Fruit fly (Drosophila melanogaster) whole organism, embryonic: Measurements from ENCODE around the gene spg.
A peak's percentile ranks its signal among the peaks of the same experiment; 100 is the strongest.

ENCODE experiments used
- Atf6 ChIP-seq: fragments of 200-800 bp; sonication (Bioruptor generic); IDR thresholded peaks from 2 replicates; pipeline ENCODE4 v1.3.6; 2022; ENCODE audit warnings: missing biosample characterization, missing genetic modification characterization
- CG10209 ChIP-seq: fragments of 200-800 bp; sonication (Bioruptor generic); optimal IDR thresholded peaks from 3 replicates; lab custom pipeline; 2017; ENCODE audit warnings: missing biosample characterization, mild to moderate bottlenecking, missing genetic modification characterization, missing genetic modification reagents
- CG10462 ChIP-seq: fragments of 200-800 bp; sonication (Bioruptor generic); optimal IDR thresholded peaks from 2 replicates; lab custom pipeline; 2016; ENCODE audit warnings: missing biosample characterization, missing genetic modification characterization
- CG13894 ChIP-seq: fragments of 200-800 bp; sonication (Bioruptor generic); optimal IDR thresholded peaks from 3 replicates; lab custom pipeline; 2018; ENCODE audit warnings: missing biosample characterization, mild to moderate bottlenecking, missing genetic modification characterization, moderate library complexity
- CG14667 ChIP-seq: fragments of 200-800 bp; sonication (Bioruptor generic); IDR thresholded peaks from 2 replicates; pipeline ENCODE4 v1.3.6; 2022; ENCODE audit warnings: missing biosample characterization, missing genetic modification characterization
- CG1647 ChIP-seq: fragments of 200-800 bp; sonication (Bioruptor generic); optimal IDR thresholded peaks from 3 replicates; lab custom pipeline; 2016; ENCODE audit warnings: missing biosample characterization, missing genetic modification characterization
- CG17802 ChIP-seq: fragments of 200-800 bp; sonication (Bioruptor generic); optimal IDR thresholded peaks from 2 replicates; lab custom pipeline; 2018; ENCODE audit warnings: missing biosample characterization, mild to moderate bottlenecking, missing genetic modification characterization, moderate library complexity
- CG18599 ChIP-seq: fragments of 200-800 bp; sonication (Bioruptor generic); optimal IDR thresholded peaks from 3 replicates; lab custom pipeline; 2017; ENCODE audit warnings: missing biosample characterization, missing genetic modification characterization, mild to moderate bottlenecking, moderate library complexity, missing genetic modification reagents
- CG32532 ChIP-seq: fragments of 200-800 bp; sonication (Bioruptor generic); IDR thresholded peaks from 2 replicates; pipeline ENCODE4 v1.3.6; 2022; ENCODE audit warnings: missing biosample characterization, missing genetic modification characterization
- CG32767 ChIP-seq: fragments of 200-800 bp; sonication (Bioruptor generic); IDR thresholded peaks from 2 replicates; pipeline ENCODE4 v1.3.6; 2022; ENCODE audit warnings: missing biosample characterization, missing genetic modification characterization
- CG3838 ChIP-seq: fragments of 200-800 bp; sonication (Bioruptor generic); optimal IDR thresholded peaks from 3 replicates; lab custom pipeline; 2016; ENCODE audit warnings: missing biosample characterization, missing genetic modification characterization
- CG6791 ChIP-seq: fragments of 200-800 bp; sonication (Bioruptor generic); IDR thresholded peaks from 3 replicates; pipeline ENCODE4 v1.3.6; 2022; ENCODE audit warnings: missing biosample characterization, missing genetic modification characterization; ENCODE audit not compliant: partially characterized antibody
- CG7372 ChIP-seq: fragments of 200-800 bp; sonication (Bioruptor generic); IDR thresholded peaks from 2 replicates; pipeline ENCODE4 v1.3.6; 2022; ENCODE audit warnings: missing biosample characterization, missing genetic modification characterization
- CG8290 ChIP-seq, 3 experiments: fragments of 200-800 bp; sonication (Bioruptor generic); optimal IDR thresholded peaks; 2 replicates each; lab custom pipeline; 2016 to 2019; ENCODE audit warnings: missing biosample characterization in 3 of 3, missing genetic modification characterization in 3 of 3, mild to moderate bottlenecking in 2 of 3, moderate library complexity in 1 of 3
- CG9437 ChIP-seq: fragments of 200-800 bp; sonication (Bioruptor generic); optimal IDR thresholded peaks from 2 replicates; lab custom pipeline; 2018; ENCODE audit warnings: missing biosample characterization, mild to moderate bottlenecking, missing genetic modification characterization
- Dbx ChIP-seq: fragments of 200-800 bp; sonication (Bioruptor generic); IDR thresholded peaks from 3 replicates; pipeline ENCODE4 v1.3.6; 2022; ENCODE audit warnings: missing biosample characterization, missing genetic modification characterization
- Deaf1 ChIP-seq: fragments of 200-800 bp; optimal IDR thresholded peaks from 3 replicates; lab custom pipeline; 2019; ENCODE audit warnings: missing biosample characterization, mild to moderate bottlenecking, missing genetic modification characterization, moderate library complexity
- Dref ChIP-seq: fragments of 200-800 bp; sonication (Bioruptor generic); IDR thresholded peaks from 2 replicates; pipeline ENCODE4 v1.3.6; 2022; ENCODE audit warnings: missing biosample characterization, missing genetic modification characterization
- E2f2 ChIP-seq: fragments of 200-800 bp; sonication (Bioruptor generic); IDR thresholded peaks from 2 replicates; pipeline ENCODE4 v1.3.6; 2022; ENCODE audit warnings: missing biosample characterization, missing genetic modification characterization
- HHEX ChIP-seq: fragments of 200-800 bp; sonication (Bioruptor generic); optimal IDR thresholded peaks from 3 replicates; lab custom pipeline; 2017; ENCODE audit warnings: missing biosample characterization, mild to moderate bottlenecking, missing genetic modification characterization, missing genetic modification reagents
- HLH3B ChIP-seq: fragments of 200-800 bp; sonication (Bioruptor generic); IDR thresholded peaks from 2 replicates; pipeline ENCODE4 v1.3.6; 2022; ENCODE audit warnings: missing biosample characterization, missing genetic modification characterization
- HLH4C ChIP-seq: fragments of 200-800 bp; sonication (Bioruptor generic); IDR thresholded peaks from 3 replicates; pipeline ENCODE4 v1.3.6; 2022; ENCODE audit warnings: missing biosample characterization, missing genetic modification characterization; ENCODE audit not compliant: partially characterized antibody
- HmgD ChIP-seq: fragments of 200-800 bp; sonication (Bioruptor generic); optimal IDR thresholded peaks from 3 replicates; lab custom pipeline; 2016; ENCODE audit warnings: missing biosample characterization, missing genetic modification characterization
- Mrtf ChIP-seq: fragments of 200-800 bp; sonication (Bioruptor generic); IDR thresholded peaks from 3 replicates; pipeline ENCODE4 v1.3.6; 2022; ENCODE audit warnings: missing biosample characterization, missing genetic modification characterization
- NfI ChIP-seq: fragments of 200-800 bp; sonication (Bioruptor generic); optimal IDR thresholded peaks from 3 replicates; lab custom pipeline; 2018; ENCODE audit warnings: missing biosample characterization, mild to moderate bottlenecking, missing genetic modification characterization, moderate library complexity
- Pdp1 ChIP-seq, 2 experiments: fragments of 200-800 bp; sonication (Bioruptor generic); optimal IDR thresholded peaks; 3 replicates each; lab custom pipeline; 2016; ENCODE audit warnings: missing biosample characterization in 2 of 2, missing genetic modification characterization in 2 of 2, mild to moderate bottlenecking in 1 of 2, moderate library complexity in 1 of 2
- Rfx ChIP-seq: fragments of 200-800 bp; sonication (Bioruptor generic); IDR thresholded peaks from 2 replicates; pipeline ENCODE4 v1.3.6; 2022; ENCODE audit warnings: missing biosample characterization, missing genetic modification characterization
- Trl ChIP-seq, 3 experiments: fragments of >200 bp in 2 of 3; fragments of 200-800 bp in 1 of 3; sonication (Bioruptor generic) in 1 of 3; optimal IDR thresholded peaks; 2 replicates in 1 of 3; 3 replicates in 2 of 3; lab custom pipeline; 2016 to 2017; ENCODE audit warnings: missing biosample characterization in 1 of 3, missing genetic modification characterization in 1 of 3
- bab2 ChIP-seq: fragments of 200-800 bp; sonication (Bioruptor generic); optimal IDR thresholded peaks from 2 replicates; lab custom pipeline; 2016; ENCODE audit warnings: missing biosample characterization, missing genetic modification characterization
- btn ChIP-seq: fragments of 200-800 bp; sonication (Bioruptor generic); optimal IDR thresholded peaks from 2 replicates; lab custom pipeline; 2016; ENCODE audit warnings: missing biosample characterization, missing genetic modification characterization
- cg ChIP-seq: fragments of 200-800 bp; sonication (Bioruptor generic); optimal IDR thresholded peaks from 3 replicates; lab custom pipeline; 2019; ENCODE audit warnings: missing biosample characterization, mild to moderate bottlenecking, missing genetic modification characterization, moderate library complexity
- chinmo ChIP-seq: fragments of 200-800 bp; sonication (Bioruptor generic); IDR thresholded peaks from 4 replicates; pipeline ENCODE4 v1.3.6; 2022; ENCODE audit warnings: missing biosample characterization, missing genetic modification characterization; ENCODE audit not compliant: partially characterized antibody
- croc ChIP-seq: fragments of 200-800 bp; sonication (Bioruptor generic); conservative IDR thresholded peaks from 3 replicates; pipeline ENCODE4 v1.3.6; 2022; ENCODE audit warnings: missing biosample characterization, missing genetic modification characterization
- her ChIP-seq: fragments of 200-800 bp; sonication (Bioruptor generic); optimal IDR thresholded peaks from 2 replicates; lab custom pipeline; 2016; ENCODE audit warnings: missing biosample characterization, missing genetic modification characterization
- inv ChIP-seq: fragments of 200-800 bp; sonication (Bioruptor generic); IDR thresholded peaks from 2 replicates; pipeline ENCODE4 v1.3.6; 2022; ENCODE audit warnings: missing biosample characterization, missing genetic modification characterization; ENCODE audit not compliant: partially characterized antibody
- kah ChIP-seq: fragments of 200-800 bp; sonication (Bioruptor generic); optimal IDR thresholded peaks from 2 replicates; lab custom pipeline; 2018; ENCODE audit warnings: missing biosample characterization, mild to moderate bottlenecking, missing genetic modification characterization
- kay ChIP-seq: fragments of 200-800 bp; sonication (Bioruptor generic); optimal IDR thresholded peaks from 2 replicates; lab custom pipeline; 2016; ENCODE audit warnings: missing biosample characterization, missing genetic modification characterization
- lab ChIP-seq: fragments of 200-800 bp; sonication (Bioruptor generic); optimal IDR thresholded peaks from 3 replicates; lab custom pipeline; 2017; ENCODE audit warnings: missing biosample characterization, missing genetic modification characterization, mild to moderate bottlenecking, moderate library complexity, missing genetic modification reagents
- lmd ChIP-seq: fragments of 200-800 bp; sonication (Bioruptor generic); IDR thresholded peaks from 2 replicates; pipeline ENCODE4 v1.3.6; 2022; ENCODE audit warnings: missing biosample characterization, missing genetic modification characterization
- mam ChIP-seq: fragments of 200-800 bp; sonication (Bioruptor generic); optimal IDR thresholded peaks from 3 replicates; lab custom pipeline; 2016; ENCODE audit warnings: missing biosample characterization, missing genetic modification characterization
- mirr ChIP-seq: fragments of 200-800 bp; sonication (Bioruptor generic); optimal IDR thresholded peaks from 3 replicates; lab custom pipeline; 2018; ENCODE audit warnings: missing biosample characterization, mild to moderate bottlenecking, missing genetic modification characterization
- pros ChIP-seq: fragments of 200-800 bp; sonication (Bioruptor generic); optimal IDR thresholded peaks from 3 replicates; lab custom pipeline; 2019; ENCODE audit warnings: missing biosample characterization, mild to moderate bottlenecking, missing genetic modification characterization, moderate library complexity
- rib ChIP-seq: fragments of 200-800 bp; sonication (Bioruptor generic); IDR thresholded peaks from 2 replicates; pipeline ENCODE4 v1.3.6; 2022; ENCODE audit warnings: missing biosample characterization, missing genetic modification characterization
- row ChIP-seq: fragments of 200-800 bp; sonication (Bioruptor generic); IDR thresholded peaks from 3 replicates; pipeline ENCODE4 v1.3.6; 2022; ENCODE audit warnings: missing biosample characterization, missing genetic modification characterization
- sens-2 ChIP-seq: fragments of 200-800 bp; sonication (Bioruptor generic); IDR thresholded peaks from 2 replicates; pipeline ENCODE4 v1.3.6; 2022; ENCODE audit warnings: missing biosample characterization, missing genetic modification characterization
- slbo ChIP-seq: fragments of 200-800 bp; sonication (Bioruptor generic); IDR thresholded peaks from 2 replicates; pipeline ENCODE4 v1.3.6; 2022; ENCODE audit warnings: missing biosample characterization, missing genetic modification characterization
- sob ChIP-seq: fragments of 200-800 bp; sonication (Bioruptor generic); IDR thresholded peaks from 2 replicates; pipeline ENCODE4 v1.3.6; 2022; ENCODE audit warnings: missing biosample characterization, missing genetic modification characterization
- vvl ChIP-seq: fragments of 200-800 bp; sonication (Bioruptor generic); IDR thresholded peaks from 2 replicates; pipeline ENCODE4 v1.3.6; 2022; ENCODE audit warnings: missing biosample characterization, missing genetic modification characterization
- zfh1 ChIP-seq: fragments of 200-800 bp; sonication (Bioruptor generic); IDR thresholded peaks from 3 replicates; pipeline ENCODE4 v1.3.6; 2022; ENCODE audit warnings: missing biosample characterization, missing genetic modification characterization

The spg gene

DNA sequence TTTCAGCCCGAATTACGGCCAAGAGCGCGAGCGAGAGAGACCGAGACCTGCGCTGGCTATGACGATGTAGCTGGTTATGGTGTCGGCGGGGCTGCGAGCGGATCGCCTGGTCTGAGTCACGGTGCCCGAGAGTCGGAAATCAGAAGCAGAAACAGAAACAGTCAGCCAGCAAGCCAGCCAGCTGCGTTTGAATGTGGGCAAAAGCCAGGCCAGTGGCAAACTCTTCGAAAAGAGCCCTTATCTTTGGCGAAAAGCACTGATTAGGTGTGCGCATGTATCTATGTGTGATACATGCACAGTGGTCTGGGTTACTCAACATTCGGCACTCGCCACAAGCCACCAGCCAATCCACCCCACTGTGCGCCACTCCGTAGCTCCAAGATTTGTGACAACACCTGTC is 13.9 kb upstream of the spg start (continued):
- TF ChIP-seq zfh1 (GFP tag; lab: Robert Waterston, UW) (peak; percentile 43; the same call in 1 of the 3 replicates), Pdp1 (GFP tag; optimal IDR thresholded peaks at IDR 0.05; lab: Kevin White, UChicago) (peak in 1 of 2 experiments; percentile 46), chinmo (GFP tag; lab: Robert Waterston, UW) (0 out of 4 replicates have a peak, but pooled peaks have one; percentile 53), CG14667 (no peak), lab (GFP tag; lab: Kevin White, UChicago) (peak; percentile 54), CG9437 (GFP tag; lab: Kevin White, UChicago) (no peak), CG32767 (peak; percentile 62; the same call in 1 of the 2 replicates), Mrtf (GFP tag; lab: Robert Waterston, UW) (0 out of 3 replicates have a peak, but pooled peaks have one; percentile 5), cg (peak; percentile 19), sens-2 (GFP tag; lab: Robert Waterston, UW) (peak; percentile 40; the same call in 1 of the 2 replicates), CG10209 (GFP tag; lab: Kevin White, UChicago) (no peak), kay (GFP tag; lab: Kevin White, UChicago) (peak; percentile 71), bab2 (GFP tag; lab: Kevin White, UChicago) (no peak), slbo (GFP tag; lab: Robert Waterston, UW) (peak; percentile 63), Trl (optimal IDR thresholded peaks at IDR 0.05; lab: Kevin White, UChicago) (peak in 1 of 2 experiments; percentile 67), Trl (GFP tag; optimal IDR thresholded peaks at IDR 0.05; lab: Kevin White, UChicago) (no peak), vvl (GFP tag; lab: Robert Waterston, UW) (0 out of 2 replicates have a peak, but pooled peaks have one; percentile 8), inv (GFP tag; lab: Robert Waterston, UW) (0 out of 2 replicates have a peak, but pooled peaks have one; percentile 15), CG10462 (no peak), E2f2 (GFP tag; lab: Robert Waterston, UW) (peak; percentile 18; the same call in 1 of the 2 replicates), mirr (GFP tag; lab: Kevin White, UChicago) (peak; percentile 86), HmgD (peak; percentile 21), Atf6 (GFP tag; lab: Robert Waterston, UW) (no peak), rib (GFP tag; lab: Robert Waterston, UW) (peak; percentile 37; the same call in 1 of the 2 replicates), CG8290 (GFP tag; optimal IDR thresholded peaks at IDR 0.05; lab: Kevin White, UChicago) (no peak), CG8290 (tag; optimal IDR thresholded peaks at IDR 0.05; lab: Kevin White, UChicago) (peak in 1 of 2 experiments; percentile 49), CG13894 (peak; percentile 27), HHEX (GFP tag; lab: Kevin White, UChicago) (peak; percentile 1), her (GFP tag; lab: Kevin White, UChicago) (no peak), kah (GFP tag; lab: Kevin White, UChicago) (peak; percentile 5), Rfx (GFP tag; lab: Robert Waterston, UW) (peak; percentile 63), mam (peak; percentile 4), CG18599 (GFP tag; lab: Kevin White, UChicago) (peak; percentile 31), HLH4C (peak; percentile 29; the same call in 1 of the 3 replicates), CG7372 (GFP tag; lab: Robert Waterston, UW) (no peak), croc (GFP tag; lab: Robert Waterston, UW) (no peak), row (peak; percentile 51), NfI (GFP tag; lab: Kevin White, UChicago) (no peak), Dbx (GFP tag; lab: Robert Waterston, UW) (0 out of 3 replicates have a peak, but pooled peaks have one; percentile 49), btn (GFP tag; lab: Kevin White, UChicago) (no peak), Dref (GFP tag; lab: Robert Waterston, UW) (no peak), CG1647 (GFP tag; lab: Kevin White, UChicago) (peak; percentile 50), CG17802 (no peak), sob (GFP tag; lab: Robert Waterston, UW) (peak; percentile 47; the same call in 1 of the 2 replicates), CG6791 (GFP tag; lab: Robert Waterston, UW) (0 out of 3 replicates have a peak, but pooled peaks have one; percentile 4), CG32532 (GFP tag; lab: Robert Waterston, UW) (peak; percentile 50), HLH3B (GFP tag; lab: Robert Waterston, UW) (0 out of 2 replicates have a peak, but pooled peaks have one; percentile 18), Deaf1 (tag; lab: Kevin White, UChicago) (peak; percentile 49), lmd (GFP tag; lab: Robert Waterston, UW) (0 out of 2 replicates have a peak, but pooled peaks have one; percentile 8), CG3838 (GFP tag; lab: Kevin White, UChicago) (no peak), pros (no peak)
